Fruit fly (Drosophila melanogaster) S2 (cell line): ENCODE results near the gene Spp.

Source experiments
- CG8478 ChIP-seq: fragments of >200 bp; optimal IDR thresholded peaks from 2 replicates; lab custom pipeline; 2018
- CTCF ChIP-seq, 2 experiments: fragments of >200 bp; optimal IDR thresholded peaks; 2 replicates each; lab custom pipeline; 2018

The Spp gene

DNA sequence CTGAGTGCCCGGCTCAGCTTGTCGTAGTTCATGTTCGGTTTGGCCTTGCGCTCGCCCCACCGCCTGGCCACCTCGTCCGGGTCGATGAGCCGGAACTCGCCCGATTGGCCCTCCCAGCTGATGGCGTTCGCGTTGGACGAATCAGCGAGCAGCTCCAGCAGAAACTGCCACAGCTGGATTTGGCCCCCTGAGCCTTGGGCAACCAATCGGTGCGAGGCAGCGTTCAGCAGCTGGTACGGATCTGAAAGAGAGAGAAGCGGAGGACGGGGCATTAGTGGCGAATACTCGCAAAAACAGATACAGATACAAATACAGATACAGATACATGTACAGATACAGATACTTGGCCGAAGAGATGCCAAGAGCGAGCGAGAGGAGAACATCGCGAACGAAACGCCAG, 3.5 kb upstream of the Spp start:
- TF ChIP-seq CTCF (optimal IDR thresholded peaks at IDR 0.05; lab: Kevin White, UChicago): no peak
- TF ChIP-seq CG8478 (lab: Kevin White, UChicago): no peak

dm6 chr2L:543799-544198, 654 bp downstream of the Spp start:
- no peak for TF ChIP-seq CTCF (optimal IDR thresholded peaks at IDR 0.05; lab: Kevin White, UChicago)
- no peak for TF ChIP-seq CG8478 (lab: Kevin White, UChicago)

DNA sequence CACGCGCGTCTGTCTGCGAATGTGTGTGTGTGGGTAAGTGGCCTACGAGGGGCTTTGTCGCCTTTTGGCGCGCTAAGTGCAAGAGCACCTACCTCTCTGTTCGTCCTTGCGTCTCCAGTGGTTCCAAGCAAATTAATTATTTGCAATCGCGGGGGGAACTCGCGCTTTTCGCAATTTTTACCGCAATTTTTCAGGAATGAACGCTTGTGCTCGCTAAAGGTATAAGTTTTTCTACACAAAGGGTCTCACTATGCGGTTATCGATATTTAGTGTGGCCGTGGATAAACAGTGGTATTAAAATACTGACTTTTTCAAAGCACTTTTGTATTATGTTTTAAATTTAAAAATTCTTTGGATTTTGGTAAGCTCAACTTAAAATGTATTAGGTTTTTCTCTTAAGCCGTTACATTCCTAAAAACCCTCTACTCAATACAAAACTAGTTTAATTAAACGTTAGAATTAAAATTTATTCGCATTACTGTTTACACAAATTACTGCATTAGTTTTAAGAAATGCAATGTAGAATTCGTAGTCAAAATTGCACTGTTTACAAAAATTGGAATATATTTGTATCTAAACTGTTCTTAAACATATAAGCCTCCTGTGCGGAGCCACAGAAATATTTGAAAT, 2.0 kb downstream of the Spp start, which contains the start of gene lwr:
lwr (minus strand) TSS at position 243 of the 630 bp plus-strand sequence.
- TF ChIP-seq CG8478 (lab: Kevin White, UChicago) (no peak), CTCF (optimal IDR thresholded peaks at IDR 0.05; lab: Kevin White, UChicago) (no peak)

- TF ChIP-seq CTCF (optimal IDR thresholded peaks at IDR 0.05; lab: Kevin White, UChicago): peak; percentile 54 to 61
- no peak for TF ChIP-seq CG8478 (lab: Kevin White, UChicago)
Measured at dm6 chr2L:540572-541210, 3.8 kb downstream of the Spp start.

DNA sequence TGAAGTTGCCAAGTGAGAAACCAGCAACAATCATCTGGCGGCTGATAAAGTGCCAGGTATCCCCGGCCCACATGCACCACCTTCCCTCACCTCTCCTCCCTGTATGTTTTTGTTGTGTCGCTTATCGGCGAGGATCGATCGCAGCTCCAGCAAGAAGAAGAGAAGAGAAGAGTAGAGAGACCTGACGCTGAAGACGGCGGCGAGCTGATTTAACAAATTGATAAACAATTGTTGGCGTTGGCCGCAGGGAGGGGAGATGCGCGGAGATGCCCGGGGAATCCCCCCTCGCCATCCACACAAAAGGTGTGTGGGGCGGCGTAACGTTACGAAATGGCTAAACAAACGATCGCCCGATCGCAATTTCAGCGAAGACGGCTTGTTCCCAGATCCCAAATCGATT, 10.7 kb downstream of the Spp start:
- no peak for TF ChIP-seq CG8478 (lab: Kevin White, UChicago)
- TF ChIP-seq CTCF (optimal IDR thresholded peaks at IDR 0.05; lab: Kevin White, UChicago): no peak

DNA sequence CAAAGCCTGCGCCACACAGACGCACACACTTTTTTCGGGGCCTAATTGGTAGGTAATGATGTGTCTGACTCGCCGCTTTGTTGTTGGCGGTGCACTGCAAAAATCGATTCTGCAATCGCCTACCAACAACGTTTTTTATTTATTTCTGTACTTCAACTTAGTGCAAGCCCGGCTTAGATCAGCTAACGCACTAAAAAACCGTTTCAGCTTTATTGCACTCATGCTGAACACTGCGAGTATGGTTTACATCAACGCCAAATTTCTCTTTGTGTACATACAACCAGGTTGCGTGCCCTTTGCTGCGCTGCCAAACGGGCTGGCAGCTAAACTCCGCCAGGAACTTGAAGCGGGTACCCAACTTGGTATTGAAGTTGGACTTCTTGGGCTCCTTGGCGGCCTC, 14.2 kb downstream of the Spp start:
- TF ChIP-seq CTCF (optimal IDR thresholded peaks at IDR 0.05; lab: Kevin White, UChicago) (no peak), CG8478 (lab: Kevin White, UChicago) (no peak)

DNA sequence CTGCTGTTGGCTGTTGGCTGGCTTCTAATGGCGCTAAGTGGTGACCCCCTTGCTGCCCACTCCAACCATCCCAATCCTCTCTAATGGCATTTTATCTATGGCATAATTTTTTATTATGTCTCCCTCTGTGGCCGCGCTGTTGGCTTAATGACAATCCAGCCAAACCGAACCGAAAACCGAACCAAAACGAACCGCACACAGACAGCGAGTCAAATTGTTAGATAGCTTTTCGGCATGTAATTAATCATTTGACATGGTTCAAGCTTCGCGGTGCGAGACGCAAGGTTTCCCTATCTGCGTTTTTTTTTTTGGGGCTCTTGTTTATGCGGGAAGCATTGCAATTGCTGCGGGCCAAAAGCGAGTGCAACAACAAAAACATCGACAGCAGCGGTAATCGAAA, 16.8 kb downstream of the Spp start:
- TF ChIP-seq CTCF (optimal IDR thresholded peaks at IDR 0.05; lab: Kevin White, UChicago) (no peak), CG8478 (lab: Kevin White, UChicago) (no peak)

dm6 chr2L:526924-527307, 17.5 kb downstream of the Spp start:
- TF ChIP-seq CTCF (optimal IDR thresholded peaks at IDR 0.05; lab: Kevin White, UChicago) (no peak), CG8478 (lab: Kevin White, UChicago) (no peak)

dm6 chr2L:526192-526923, 18.1 kb downstream of the Spp start:
- TF ChIP-seq CG8478 (lab: Kevin White, UChicago) (no peak), CTCF (optimal IDR thresholded peaks at IDR 0.05; lab: Kevin White, UChicago) (no peak)

DNA sequence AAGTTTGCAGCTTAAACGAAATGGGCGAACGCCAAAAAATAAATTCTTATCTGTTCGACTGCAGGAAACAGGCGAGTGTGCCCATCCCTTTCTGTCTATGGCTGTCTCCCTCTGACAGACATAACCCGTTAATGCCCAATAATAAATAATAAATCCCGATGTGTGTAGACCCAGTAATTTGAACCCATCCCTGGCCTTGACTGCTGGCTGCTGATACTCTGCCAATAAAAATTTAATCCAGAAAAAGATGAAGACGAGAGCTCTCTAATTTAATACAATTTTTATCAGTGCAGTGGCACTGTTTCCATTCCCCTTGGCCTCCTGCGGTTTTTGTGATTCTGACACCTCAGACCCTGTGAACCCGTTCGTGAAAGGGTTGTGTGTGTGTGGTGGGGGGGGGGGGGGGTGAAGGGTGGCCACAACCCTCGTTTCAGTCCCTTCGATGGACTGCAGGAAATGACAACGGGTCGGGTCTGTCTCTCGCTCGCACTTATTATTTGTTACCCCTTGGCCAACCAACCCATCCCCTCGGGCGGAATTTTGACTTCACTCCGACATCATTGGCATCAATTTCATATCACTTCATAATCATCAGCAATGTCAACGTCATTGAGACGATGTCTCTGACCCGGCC, 18.8 kb downstream of the Spp start:
- TF ChIP-seq CG8478 (lab: Kevin White, UChicago): no peak
- no peak for TF ChIP-seq CTCF (optimal IDR thresholded peaks at IDR 0.05; lab: Kevin White, UChicago)

DNA sequence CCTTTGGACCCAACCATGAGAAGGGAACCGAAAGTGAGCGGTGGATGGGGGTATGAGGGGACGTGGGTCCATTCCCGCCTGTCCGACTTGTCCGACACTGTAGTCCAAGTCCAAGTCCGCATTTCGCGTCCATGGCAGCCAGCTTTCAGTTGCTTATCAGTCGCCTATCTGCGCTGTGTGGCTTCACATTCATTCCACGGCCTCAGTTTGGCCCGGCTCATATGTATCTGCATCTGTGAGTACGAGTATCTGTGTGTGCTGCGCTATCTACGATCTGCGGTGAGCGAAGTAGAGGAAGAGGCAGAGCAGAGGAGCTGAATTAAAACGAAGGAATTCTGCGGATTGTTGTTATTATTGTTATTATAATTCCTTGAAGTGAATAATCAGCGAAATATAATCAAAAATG, 19.9 kb downstream of the Spp start:
- TF ChIP-seq CG8478 (lab: Kevin White, UChicago): no peak
- TF ChIP-seq CTCF (optimal IDR thresholded peaks at IDR 0.05; lab: Kevin White, UChicago): no peak

- TF ChIP-seq CTCF (optimal IDR thresholded peaks at IDR 0.05; lab: Kevin White, UChicago) (no peak), CG8478 (lab: Kevin White, UChicago) (no peak)
Measured at dm6 chr2L:523165-523835, 21.2 kb downstream of the Spp start.

dm6 chr2L:522752-523151, 21.7 kb downstream of the Spp start:
- TF ChIP-seq CG8478 (lab: Kevin White, UChicago): no peak
- no peak for TF ChIP-seq CTCF (optimal IDR thresholded peaks at IDR 0.05; lab: Kevin White, UChicago)

- no peak for TF ChIP-seq CG8478 (lab: Kevin White, UChicago)
- no peak for TF ChIP-seq CTCF (optimal IDR thresholded peaks at IDR 0.05; lab: Kevin White, UChicago)
Measured at dm6 chr2L:521940-522632, 22.4 kb downstream of the Spp start.
